Worm (Caenorhabditis elegans): ENCODE measurements around the gene F02C12.3.
A peak's percentile ranks its signal among the peaks of the same experiment; 100 is the strongest.

DNA sequence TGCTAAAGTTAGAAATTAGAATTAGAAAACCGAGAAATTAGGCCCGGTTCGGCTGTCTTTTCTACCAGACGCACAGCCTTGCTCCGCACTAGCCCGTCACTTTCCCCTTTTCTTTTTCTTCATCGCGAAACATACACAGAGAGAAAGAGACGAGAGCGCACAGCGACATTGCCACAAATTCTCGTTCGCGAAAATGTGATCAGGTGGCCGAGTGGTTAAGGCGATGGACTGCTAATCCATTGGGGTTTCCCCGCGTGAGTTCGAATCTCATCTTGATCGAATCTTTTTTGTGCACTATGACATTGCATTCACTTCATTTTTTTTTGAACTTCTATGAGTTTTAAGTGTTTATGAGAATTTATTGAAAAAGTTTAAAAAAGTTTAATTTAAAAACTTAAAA lies 45.7 kb downstream of the F02C12.3 start:
- no peak for TF ChIP-seq ets-7 (tag; optimal IDR thresholded peaks at IDR 0.05)
- no peak for TF ChIP-seq ama-1 (optimal IDR thresholded peaks at IDR 0.05)
- TF ChIP-seq B0310.2 (tag; optimal IDR thresholded peaks at IDR 0.05): no peak
- TF ChIP-seq hnd-1 (tag; optimal IDR thresholded peaks at IDR 0.05): no peak
- TF ChIP-seq flt-1 (GFP tag; IDR thresholded peaks at IDR 0.05): peak; percentile 32; the same call in 1 of the 2 replicates
